Fruit fly (Drosophila melanogaster) whole organism, adult: ENCODE measurements around the gene CG14657.

Experiments used
- CG11617 ChIP-seq: fragments of 200-800 bp; sonication (Bioruptor generic); optimal IDR thresholded peaks from 2 replicates; lab custom pipeline; 2017; ENCODE audit warnings: mild to moderate bottlenecking, missing biosample characterization, missing genetic modification reagents, missing genetic modification characterization
- CG12768 ChIP-seq: fragments of 200-800 bp; sonication (Bioruptor generic); optimal IDR thresholded peaks from 2 replicates; lab custom pipeline; 2017; ENCODE audit warnings: missing biosample characterization, missing genetic modification characterization, mild to moderate bottlenecking, moderate library complexity, missing genetic modification reagents
- CG1620 ChIP-seq: fragments of 200-800 bp; sonication (Bioruptor generic); optimal IDR thresholded peaks from 2 replicates; lab custom pipeline; 2016; ENCODE audit warnings: missing biosample characterization, missing genetic modification characterization
- CG33017 ChIP-seq: fragments of 200-800 bp; sonication (Bioruptor generic); optimal IDR thresholded peaks from 2 replicates; lab custom pipeline; 2018; ENCODE audit warnings: missing biosample characterization, mild to moderate bottlenecking, missing genetic modification characterization, moderate library complexity
- CG5204 ChIP-seq: fragments of 200-800 bp; sonication (Bioruptor generic); optimal IDR thresholded peaks from 2 replicates; lab custom pipeline; 2016; ENCODE audit warnings: missing biosample characterization, missing genetic modification characterization
- CG7045 ChIP-seq: fragments of 200-800 bp; sonication (Bioruptor generic); optimal IDR thresholded peaks from 2 replicates; lab custom pipeline; 2017; ENCODE audit warnings: missing biosample characterization, mild to moderate bottlenecking, missing genetic modification characterization
- CG7101 ChIP-seq: fragments of 200-800 bp; sonication (Bioruptor generic); optimal IDR thresholded peaks from 2 replicates; lab custom pipeline; 2018; ENCODE audit warnings: missing biosample characterization, mild to moderate bottlenecking, missing genetic modification characterization, moderate library complexity
- Crg-1 ChIP-seq: fragments of 200-800 bp; sonication (Bioruptor generic); optimal IDR thresholded peaks from 2 replicates; lab custom pipeline; 2016; ENCODE audit warnings: missing biosample characterization, missing genetic modification characterization
- Mnt ChIP-seq: fragments of 200-800 bp; sonication (Bioruptor generic); optimal IDR thresholded peaks from 2 replicates; lab custom pipeline; 2016; ENCODE audit warnings: missing biosample characterization, mild to moderate bottlenecking, missing genetic modification characterization
- bab1 ChIP-seq: fragments of 200-800 bp; sonication (Bioruptor generic); optimal IDR thresholded peaks from 3 replicates; lab custom pipeline; 2019; ENCODE audit warnings: missing biosample characterization, mild to moderate bottlenecking, missing genetic modification characterization, moderate library complexity
- cic ChIP-seq: fragments of 200-800 bp; sonication (Bioruptor generic); optimal IDR thresholded peaks from 2 replicates; lab custom pipeline; 2017; ENCODE audit warnings: missing biosample characterization, mild to moderate bottlenecking, missing genetic modification characterization, moderate library complexity
- cnc ChIP-seq, 2 experiments: fragments of >200 bp; optimal IDR thresholded peaks; 2 replicates each; lab custom pipeline; 2017
- pad ChIP-seq: fragments of 200-800 bp; sonication (Bioruptor generic); optimal IDR thresholded peaks from 3 replicates; lab custom pipeline; 2017; ENCODE audit warnings: missing biosample characterization, missing genetic modification characterization, mild to moderate bottlenecking, moderate library complexity, missing genetic modification reagents
- toe ChIP-seq: fragments of 200-800 bp; sonication (Bioruptor generic); optimal IDR thresholded peaks from 2 replicates; lab custom pipeline; 2016; ENCODE audit warnings: missing biosample characterization, missing genetic modification characterization

dm6 chr3R:4774953-4775352, 46.3 kb downstream of the CG14657 start, which contains the start of gene CG44088:
- TF ChIP-seq CG11617, result no peak
- TF ChIP-seq pad (GFP tag; lab: Kevin White, UChicago), result no peak
- TF ChIP-seq Mnt, result no peak
- TF ChIP-seq toe, result no peak
- no peak for TF ChIP-seq cnc (optimal IDR thresholded peaks at IDR 0.05; lab: Kevin White, UChicago)
- TF ChIP-seq Crg-1 (GFP tag; lab: Kevin White, UChicago), result no peak
- TF ChIP-seq CG7045 (GFP tag; lab: Kevin White, UChicago), result no peak
- TF ChIP-seq bab1 (GFP tag; lab: Kevin White, UChicago), result no peak
- no peak for TF ChIP-seq CG33017 (tag; lab: Kevin White, UChicago)
- TF ChIP-seq CG7101 (tag; lab: Kevin White, UChicago), result no peak
- no peak for TF ChIP-seq CG5204 (GFP tag; lab: Kevin White, UChicago)
- TF ChIP-seq CG12768 (GFP tag; lab: Kevin White, UChicago), result no peak
- no peak for TF ChIP-seq cic (GFP tag; lab: Kevin White, UChicago)
- TF ChIP-seq CG1620, result no peak
